Worm (Caenorhabditis elegans) whole organism, L3 larva: ENCODE data around the gene M163.5.

ENCODE experiments used
- nhr-77 ChIP-seq: fragments of 150-350 bp; optimal IDR thresholded peaks from 2 replicates; lab custom pipeline; 2014; ENCODE audit warnings: missing biosample characterization, missing genetic modification characterization
- pha-4 ChIP-seq: fragments of 150-350 bp; optimal IDR thresholded peaks from 2 replicates; lab custom pipeline; 2014; ENCODE audit warnings: missing biosample characterization, missing genetic modification reagents, missing genetic modification characterization
- snpc-4 ChIP-seq: fragments of 150-350 bp; optimal IDR thresholded peaks from 2 replicates; lab custom pipeline; 2014; ENCODE audit warnings: missing biosample characterization, missing genetic modification characterization

ce11 chrX:14487333-14487732 is 13.5 kb downstream of the M163.5 start:
- TF ChIP-seq nhr-77 (tag; lab: Kevin White, UChicago) = no peak
- no peak for TF ChIP-seq snpc-4 (tag; lab: Kevin White, UChicago)
- TF ChIP-seq pha-4 (tag; lab: Kevin White, UChicago) = no peak
